Fruit fly (Drosophila melanogaster): ENCODE measurements around the gene CG9672.

Gene CG9672

dm6 chrX:16706774-16707173 lies at the start of gene CG9672:
CG9672 (minus strand) TSS chrX:16706874.
- TF ChIP-seq noc (tag; optimal IDR thresholded peaks at IDR 0.05): no peak

- no peak for TF ChIP-seq noc (tag; optimal IDR thresholded peaks at IDR 0.05)
Measured at dm6 chrX:16753066-16753465, 46.4 kb upstream of the CG9672 start.

dm6 chrX:16751579-16752156 lies 45.0 kb upstream of the CG9672 start, which contains the start of gene goe:
goe (minus strand) TSS chrX:16751910.
- TF ChIP-seq noc (tag; optimal IDR thresholded peaks at IDR 0.05): peak; percentile 56

- peak; percentile 82 for TF ChIP-seq noc (tag; optimal IDR thresholded peaks at IDR 0.05)
Measured at dm6 chrX:16750712-16751578, 44.3 kb upstream of the CG9672 start.

dm6 chrX:16749324-16749723 lies 42.6 kb upstream of the CG9672 start:
- peak; percentile 68 for TF ChIP-seq noc (tag; optimal IDR thresholded peaks at IDR 0.05)

dm6 chrX:16747467-16747866 lies 40.8 kb upstream of the CG9672 start:
- TF ChIP-seq noc (tag; optimal IDR thresholded peaks at IDR 0.05): peak; percentile 85

- TF ChIP-seq noc (tag; optimal IDR thresholded peaks at IDR 0.05): no peak
Measured at dm6 chrX:16746824-16747223, 40.1 kb upstream of the CG9672 start.

dm6 chrX:16745942-16746341 lies 39.3 kb upstream of the CG9672 start:
- no peak for TF ChIP-seq noc (tag; optimal IDR thresholded peaks at IDR 0.05)

- TF ChIP-seq noc (tag; optimal IDR thresholded peaks at IDR 0.05): no peak
Measured at dm6 chrX:16744345-16744744, 37.7 kb upstream of the CG9672 start.

- no peak for TF ChIP-seq noc (tag; optimal IDR thresholded peaks at IDR 0.05)
Measured at dm6 chrX:16742547-16742946, 35.9 kb upstream of the CG9672 start, which contains the start of gene Twdlalpha. Twdlalpha (plus strand) TSS chrX:16742847.

- no peak for TF ChIP-seq noc (tag; optimal IDR thresholded peaks at IDR 0.05)
Measured at dm6 chrX:16740606-16741005, 33.9 kb upstream of the CG9672 start, which contains the start of gene CG32568. CG32568 (plus strand) TSS chrX:16740906.

- TF ChIP-seq noc (tag; optimal IDR thresholded peaks at IDR 0.05): no peak
Measured at dm6 chrX:16737878-16738277, 31.2 kb upstream of the CG9672 start, which contains the start of gene TwdlZ. TwdlZ (plus strand) TSS chrX:16738178.

- TF ChIP-seq noc (tag; optimal IDR thresholded peaks at IDR 0.05): no peak
Measured at dm6 chrX:16736180-16736579, 29.5 kb upstream of the CG9672 start.

dm6 chrX:16734647-16735046 lies 28.0 kb upstream of the CG9672 start, which contains the start of gene TwdlY:
TwdlY (plus strand) TSS chrX:16734947.
- no peak for TF ChIP-seq noc (tag; optimal IDR thresholded peaks at IDR 0.05)

- no peak for TF ChIP-seq noc (tag; optimal IDR thresholded peaks at IDR 0.05)
Measured at dm6 chrX:16733244-16733643, 26.6 kb upstream of the CG9672 start.

- no peak for TF ChIP-seq noc (tag; optimal IDR thresholded peaks at IDR 0.05)
Measured at dm6 chrX:16730791-16731190, 24.1 kb upstream of the CG9672 start, which contains the start of gene TwdlX. TwdlX (plus strand) TSS chrX:16731091.

dm6 chrX:16724544-16724943 lies 17.9 kb upstream of the CG9672 start:
- no peak for TF ChIP-seq noc (tag; optimal IDR thresholded peaks at IDR 0.05)

All from whole organism, larva.